Worm (Caenorhabditis elegans) whole organism, early embryonic: ENCODE results near the gene srab-8.

Experiments used
- aly-1 ChIP-seq: sonication (generic microtip); optimal IDR thresholded peaks from 2 replicates; lab custom pipeline; 2016; ENCODE audit warnings: missing genetic modification characterization, missing compliant biosample characterization
- ama-1 ChIP-seq: fragments of 150-350 bp; optimal IDR thresholded peaks from 2 replicates; lab custom pipeline; 2014
- flt-1 ChIP-seq: fragments of 200-800 bp; sonication (Bioruptor generic); IDR thresholded peaks from 2 replicates; pipeline ENCODE4 v1.3.6; 2022; ENCODE audit warnings: missing genetic modification characterization, missing compliant biosample characterization
- hmg-4 ChIP-seq: fragments of 200-800 bp; sonication (Bioruptor generic); optimal IDR thresholded peaks from 2 replicates; lab custom pipeline; 2018; ENCODE audit warnings: mild to moderate bottlenecking, missing genetic modification characterization, missing compliant biosample characterization
- tbx-37 ChIP-seq: fragments of 200-800 bp; sonication (Bioruptor generic); conservative IDR thresholded peaks from 2 replicates; pipeline ENCODE4 v1.3.6; 2022; ENCODE audit warnings: missing genetic modification reagents, missing genetic modification characterization, missing compliant biosample characterization

DNA sequence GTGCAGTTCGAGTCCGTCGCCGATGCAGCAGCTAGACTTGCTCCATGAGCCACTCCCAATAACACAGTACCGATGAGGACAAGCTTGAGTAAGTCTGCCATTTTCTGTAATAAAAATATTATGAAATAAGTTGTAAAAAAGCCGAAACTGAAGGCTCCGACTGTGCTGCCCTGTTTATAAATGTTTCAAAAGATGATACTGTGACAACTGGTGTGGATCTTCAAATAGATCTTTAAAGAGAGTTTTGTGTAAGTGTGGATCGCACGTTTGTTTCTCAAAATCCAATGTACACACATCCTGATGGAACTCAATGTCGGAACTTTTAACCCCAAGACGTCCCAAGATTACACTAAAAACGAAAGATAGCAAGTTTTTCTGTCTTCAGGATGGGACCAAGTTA lies 7.6 kb upstream of the srab-8 start, which contains the start of gene C36C5.15:
- TF ChIP-seq ama-1 (no peak), flt-1 (GFP tag; lab: Robert Waterston, UW) (no peak), hmg-4 (no peak), aly-1 (tag; lab: Kevin White, UChicago) (no peak), tbx-37 (GFP tag; lab: Robert Waterston, UW) (no peak)
